Worm (Caenorhabditis elegans) whole organism, L4 larva: ENCODE data around the gene ugt-41.

Source experiments
- F10B5.3 ChIP-seq: sonication (generic microtip); optimal IDR thresholded peaks from 2 replicates; lab custom pipeline; 2016; ENCODE audit warnings: mild to moderate bottlenecking, missing genetic modification characterization, missing compliant biosample characterization
- F44E2.7 ChIP-seq: fragments of 200-800 bp; sonication (Bioruptor generic); IDR thresholded peaks from 2 replicates; pipeline ENCODE4 v2.1.2; 2022; ENCODE audit warnings: missing genetic modification characterization, missing compliant biosample characterization
- F49E8.2 ChIP-seq: sonication (generic microtip); optimal IDR thresholded peaks from 2 replicates; lab custom pipeline; 2016; ENCODE audit warnings: missing compliant biosample characterization, mild to moderate bottlenecking, missing genetic modification characterization, borderline replicate concordance
- T26A8.4 ChIP-seq: fragments of 200-800 bp; sonication (Bioruptor generic); IDR thresholded peaks from 2 replicates; pipeline ENCODE4 v1.3.6; 2022; ENCODE audit warnings: missing genetic modification characterization, missing compliant biosample characterization
- Y105C5A.15 ChIP-seq: fragments of 200-800 bp; sonication (Bioruptor generic); IDR thresholded peaks from 2 replicates; pipeline ENCODE4 v1.3.6; 2022; ENCODE audit warnings: missing genetic modification characterization, missing compliant biosample characterization
- ZK337.2 ChIP-seq: fragments of 200-800 bp; sonication (Bioruptor generic); IDR thresholded peaks from 2 replicates; pipeline ENCODE4 v1.3.6; 2022; ENCODE audit warnings: missing genetic modification reagents, missing genetic modification characterization, missing compliant biosample characterization
- ZK546.5 ChIP-seq, 2 experiments: sonication (generic microtip); optimal IDR thresholded peaks; 2 replicates each; lab custom pipeline; 2017; ENCODE audit warnings: missing biosample characterization in 2 of 2, missing genetic modification characterization in 2 of 2
- aly-2 ChIP-seq: sonication (generic microtip); optimal IDR thresholded peaks from 2 replicates; lab custom pipeline; 2018; ENCODE audit warnings: missing biosample characterization, missing genetic modification characterization
- arid-1 ChIP-seq: fragments of 200-800 bp; sonication (Bioruptor generic); conservative IDR thresholded peaks from 2 replicates; pipeline ENCODE4 v1.3.6; 2022; ENCODE audit warnings: missing genetic modification reagents, missing genetic modification characterization, missing compliant biosample characterization
- ceh-20 ChIP-seq: fragments of 200-800 bp; sonication (Bioruptor generic); IDR thresholded peaks from 2 replicates; pipeline ENCODE4 v1.3.6; 2022; ENCODE audit warnings: missing genetic modification reagents, missing genetic modification characterization, missing compliant biosample characterization
- ceh-44 ChIP-seq: fragments of 200-800 bp; sonication (Bioruptor generic); IDR thresholded peaks from 2 replicates; pipeline ENCODE4 v1.3.6; 2022; ENCODE audit warnings: missing genetic modification reagents, missing genetic modification characterization, missing compliant biosample characterization
- ceh-62 ChIP-seq: sonication (generic microtip); optimal IDR thresholded peaks from 2 replicates; lab custom pipeline; 2017; ENCODE audit warnings: missing biosample characterization, missing genetic modification characterization
- ces-1 ChIP-seq: fragments of 150-350 bp; sonication (generic microtip); optimal IDR thresholded peaks from 4 replicates; lab custom pipeline; 2014; ENCODE audit warnings: missing biosample characterization, missing genetic modification reagents, missing genetic modification characterization
- daf-16 ChIP-seq, 3 experiments: sonication (generic microtip); optimal IDR thresholded peaks; 2 replicates each; lab custom pipeline; 2016 to 2017; ENCODE audit warnings: missing genetic modification characterization in 3 of 3, missing genetic modification reagents in 3 of 3, mild to moderate bottlenecking in 2 of 3, missing compliant biosample characterization in 2 of 3, missing biosample characterization in 1 of 3, moderate library complexity in 1 of 3
- dmd-6 ChIP-seq: fragments of 200-800 bp; sonication (Bioruptor generic); IDR thresholded peaks from 2 replicates; pipeline ENCODE4 v1.3.6; 2022; ENCODE audit warnings: missing genetic modification reagents, missing genetic modification characterization, missing compliant biosample characterization
- dmd-8 ChIP-seq: fragments of 200-800 bp; sonication (Bioruptor generic); IDR thresholded peaks from 2 replicates; pipeline ENCODE4 v1.3.6; 2022; ENCODE audit warnings: missing genetic modification characterization, missing compliant biosample characterization
- dmd-9 ChIP-seq: fragments of 200-800 bp; sonication (Bioruptor generic); IDR thresholded peaks from 2 replicates; pipeline ENCODE4 v1.3.6; 2022; ENCODE audit warnings: missing genetic modification reagents, missing genetic modification characterization, missing compliant biosample characterization
- dve-1 ChIP-seq: sonication (generic microtip); optimal IDR thresholded peaks from 2 replicates; lab custom pipeline; 2017; ENCODE audit warnings: antibody characterized with exemption, mild to moderate bottlenecking, missing genetic modification characterization, missing compliant biosample characterization; ENCODE audit not compliant: insufficient read depth
- egl-43 ChIP-seq: fragments of 200-800 bp; sonication (Bioruptor generic); IDR thresholded peaks from 2 replicates; pipeline ENCODE4 v1.3.6; 2022; ENCODE audit warnings: missing genetic modification reagents, missing genetic modification characterization, missing compliant biosample characterization
- hif-1 ChIP-seq, 2 experiments: sonication (generic microtip); optimal IDR thresholded peaks; 2 replicates each; lab custom pipeline; 2016 to 2017; ENCODE audit warnings: missing compliant biosample characterization in 2 of 2, missing genetic modification characterization in 2 of 2, missing genetic modification reagents in 2 of 2, missing genotype in 2 of 2, mild to moderate bottlenecking in 1 of 2
- lin-1 ChIP-seq: fragments of 200-800 bp; sonication (Bioruptor generic); IDR thresholded peaks from 2 replicates; pipeline ENCODE4 v1.3.6; 2022; ENCODE audit warnings: missing genetic modification reagents, missing genetic modification characterization, missing compliant biosample characterization
- lin-13 ChIP-seq: fragments of 150-350 bp; optimal IDR thresholded peaks from 2 replicates; lab custom pipeline; 2014; ENCODE audit warnings: missing biosample characterization, missing genetic modification reagents, missing genetic modification characterization
- lin-29 ChIP-seq: fragments of 200-800 bp; sonication (Bioruptor generic); IDR thresholded peaks from 2 replicates; pipeline ENCODE4 v1.3.6; 2022; ENCODE audit warnings: missing genetic modification reagents, missing genetic modification characterization, missing compliant biosample characterization
- lin-38 ChIP-seq: fragments of 200-800 bp; sonication (Bioruptor generic); IDR thresholded peaks from 2 replicates; pipeline ENCODE4 v1.3.6; 2022; ENCODE audit warnings: missing genetic modification reagents, missing genetic modification characterization, missing compliant biosample characterization
- lin-39 ChIP-seq: fragments of 150-350 bp; optimal IDR thresholded peaks from 2 replicates; lab custom pipeline; 2014; ENCODE audit warnings: missing biosample characterization, missing genetic modification reagents, missing genetic modification characterization
- lsy-2 ChIP-seq, 2 experiments: fragments of 150-350 bp in 1 of 2; sonication (generic microtip) in 1 of 2; optimal IDR thresholded peaks; 2 replicates each; lab custom pipeline; 2014 to 2017; ENCODE audit warnings: missing biosample characterization in 2 of 2, missing genetic modification characterization in 2 of 2
- madf-9 ChIP-seq: fragments of 200-800 bp; sonication (Bioruptor generic); conservative IDR thresholded peaks from 2 replicates; pipeline ENCODE4 v1.3.6; 2022; ENCODE audit warnings: missing genetic modification reagents, missing genetic modification characterization, missing compliant biosample characterization
- mdl-1 ChIP-seq, 2 experiments: fragments of 150-350 bp in 1 of 2; sonication (generic microtip) in 1 of 2; optimal IDR thresholded peaks; 2 replicates each; lab custom pipeline; 2014 to 2017; ENCODE audit warnings: missing biosample characterization in 2 of 2, missing genetic modification characterization in 2 of 2
- nhr-102 ChIP-seq: sonication (generic microtip); optimal IDR thresholded peaks from 2 replicates; lab custom pipeline; 2016; ENCODE audit warnings: mild to moderate bottlenecking, missing genetic modification characterization, moderate library complexity, missing compliant biosample characterization
- nhr-11 ChIP-seq: fragments of 150-350 bp; optimal IDR thresholded peaks from 2 replicates; lab custom pipeline; 2014; ENCODE audit warnings: missing biosample characterization, missing genetic modification characterization
- nhr-111 ChIP-seq: fragments of 200-800 bp; sonication (Bioruptor generic); optimal IDR thresholded peaks from 2 replicates; lab custom pipeline; 2018; ENCODE audit warnings: mild to moderate bottlenecking, missing genetic modification characterization, missing compliant biosample characterization
- nhr-237 ChIP-seq: sonication (generic microtip); optimal IDR thresholded peaks from 2 replicates; lab custom pipeline; 2017; ENCODE audit warnings: missing biosample characterization, missing genetic modification characterization
- nhr-25 ChIP-seq: sonication (generic microtip); optimal IDR thresholded peaks from 2 replicates; lab custom pipeline; 2017; ENCODE audit warnings: missing genetic modification characterization, mild to moderate bottlenecking, missing compliant biosample characterization, antibody characterized with exemption, moderate library complexity, borderline replicate concordance; ENCODE audit not compliant: insufficient read depth
- nhr-41 ChIP-seq: fragments of 200-800 bp; sonication (Bioruptor generic); IDR thresholded peaks from 2 replicates; pipeline ENCODE4 v1.3.6; 2022; ENCODE audit warnings: missing genetic modification reagents, missing genetic modification characterization, missing compliant biosample characterization
- nhr-6 ChIP-seq: fragments of 150-350 bp; optimal IDR thresholded peaks from 2 replicates; lab custom pipeline; 2014; ENCODE audit warnings: missing biosample characterization, missing genetic modification characterization
- nhr-77 ChIP-seq: fragments of 150-350 bp; optimal IDR thresholded peaks from 2 replicates; lab custom pipeline; 2014; ENCODE audit warnings: missing biosample characterization, missing genetic modification characterization
- php-3 ChIP-seq: fragments of 200-800 bp; sonication (Bioruptor generic); IDR thresholded peaks from 2 replicates; pipeline ENCODE4 v1.3.6; 2022; ENCODE audit warnings: missing genetic modification reagents, missing genetic modification characterization, missing compliant biosample characterization
- pqm-1 ChIP-seq: sonication (generic microtip); optimal IDR thresholded peaks from 2 replicates; lab custom pipeline; 2017; ENCODE audit warnings: missing biosample characterization, missing genetic modification characterization
- skn-1 ChIP-seq: fragments of 150-350 bp; optimal IDR thresholded peaks from 2 replicates; lab custom pipeline; 2014; ENCODE audit warnings: missing biosample characterization, missing genetic modification characterization
- snpc-1.2 ChIP-seq: fragments of 200-800 bp; sonication (Bioruptor generic); IDR thresholded peaks from 2 replicates; pipeline ENCODE4 v1.3.6; 2022; ENCODE audit warnings: missing genetic modification reagents, missing genetic modification characterization, missing compliant biosample characterization
- snpc-4 ChIP-seq: fragments of 150-350 bp; optimal IDR thresholded peaks from 2 replicates; lab custom pipeline; 2014; ENCODE audit warnings: missing biosample characterization, missing genetic modification characterization
- spr-3 ChIP-seq: fragments of 200-800 bp; sonication (Bioruptor generic); optimal IDR thresholded peaks from 2 replicates; lab custom pipeline; 2018; ENCODE audit warnings: mild to moderate bottlenecking, missing genetic modification characterization, missing compliant biosample characterization
- unc-39 ChIP-seq: sonication (generic microtip); optimal IDR thresholded peaks from 2 replicates; lab custom pipeline; 2017; ENCODE audit warnings: missing biosample characterization, missing genetic modification characterization
- unc-62 ChIP-seq, 3 experiments: fragments of 150-350 bp in 1 of 3; sonication (generic microtip); optimal IDR thresholded peaks in 2 of 3; peaks in 1 of 3; 1 replicate in 1 of 3; 2 replicates in 2 of 3; lab custom pipeline; 2014 to 2017; ENCODE audit warnings: missing biosample characterization in 3 of 3, missing genetic modification characterization in 3 of 3, missing genetic modification reagents in 3 of 3, missing genotype in 1 of 3
- zfp-3 ChIP-seq: fragments of 200-800 bp; sonication (Bioruptor generic); conservative IDR thresholded peaks from 2 replicates; pipeline ENCODE4 v1.3.6; 2022; ENCODE audit warnings: missing genetic modification reagents, missing genetic modification characterization, missing compliant biosample characterization
- zip-11 ChIP-seq: fragments of 200-800 bp; sonication (Bioruptor generic); IDR thresholded peaks from 2 replicates; pipeline ENCODE4 v1.3.6; 2022; ENCODE audit warnings: missing genetic modification characterization, missing compliant biosample characterization
- ztf-7 ChIP-seq: fragments of 150-350 bp; optimal IDR thresholded peaks from 2 replicates; lab custom pipeline; 2014; ENCODE audit warnings: missing biosample characterization, missing genetic modification characterization

Gene ugt-41

ce11 chrV:7199932-7200331, 36.5 kb upstream of the ugt-41 start, which contains the start of gene F09G2.1:
Gene F09G2.1 (plus strand): TSS chrV:7200232.
- no peak for TF ChIP-seq hif-1 (tag; optimal IDR thresholded peaks at IDR 0.05; lab: Kevin White, UChicago)
- no peak for TF ChIP-seq daf-16 (GFP tag; optimal IDR thresholded peaks at IDR 0.05; lab: Kevin White, UChicago)
- peak; percentile 9 for TF ChIP-seq daf-16 (tag; optimal IDR thresholded peaks at IDR 0.05; lab: Kevin White, UChicago)
- TF ChIP-seq F49E8.2, result no peak
- TF ChIP-seq lin-1 (GFP tag; lab: Robert Waterston, UW), result no peak
- no peak for TF ChIP-seq ceh-62 (tag; lab: Kevin White, UChicago)
- TF ChIP-seq unc-62 (GFP tag; optimal IDR thresholded peaks at IDR 0.05 in 1 of 2; lab: Kevin White, UChicago), result no peak
- TF ChIP-seq unc-62 (tag; optimal IDR thresholded peaks at IDR 0.05; lab: Kevin White, UChicago), result no peak
- no peak for TF ChIP-seq mdl-1 (tag; optimal IDR thresholded peaks at IDR 0.05; lab: Kevin White, UChicago)

- no peak for TF ChIP-seq nhr-102
- peak; percentile 53; the same call in 1 of the 2 replicates for TF ChIP-seq snpc-1.2 (GFP tag; lab: Robert Waterston, UW)
- TF ChIP-seq snpc-4, result no peak
- TF ChIP-seq F49E8.2, result peak; percentile 36
- no peak for TF ChIP-seq php-3 (GFP tag; lab: Robert Waterston, UW)
These were observed 35.7 kb upstream of the ugt-41 start for ce11 chrV:7199077-7199476.

- TF ChIP-seq F10B5.3 (tag; lab: Kevin White, UChicago) (peak; percentile 38), aly-2 (no peak), arid-1 (GFP tag; lab: Robert Waterston, UW) (peak; percentile 59; the same call in 1 of the 2 replicates), nhr-77 (peak; percentile 39), lin-29 (GFP tag; lab: Robert Waterston, UW) (no peak), nhr-237 (no peak), zfp-3 (GFP tag; lab: Robert Waterston, UW) (no peak), lin-39 (tag; lab: Kevin White, UChicago) (no peak), dve-1 (tag; lab: Kevin White, UChicago) (peak; percentile 84), unc-39 (tag; lab: Kevin White, UChicago) (no peak), ceh-62 (tag; lab: Kevin White, UChicago) (no peak), ZK337.2 (GFP tag; lab: Robert Waterston, UW) (no peak), ces-1 (GFP tag; lab: Kevin White, UChicago) (no peak), dmd-9 (GFP tag; lab: Robert Waterston, UW) (no peak), nhr-41 (GFP tag; lab: Robert Waterston, UW) (0 out of 2 replicates have a peak, but pooled peaks have one; percentile 45), F44E2.7 (GFP tag; lab: Robert Waterston, UW) (no peak), dmd-8 (GFP tag; lab: Robert Waterston, UW) (no peak), snpc-1.2 (GFP tag; lab: Robert Waterston, UW) (no peak), ceh-20 (GFP tag; lab: Robert Waterston, UW) (no peak), lin-13 (GFP tag; lab: Kevin White, UChicago) (peak; percentile 74), ztf-7 (tag; lab: Kevin White, UChicago) (no peak), nhr-111 (GFP tag; lab: Kevin White, UChicago) (no peak), skn-1 (tag; lab: Kevin White, UChicago) (no peak), madf-9 (no peak), spr-3 (GFP tag; lab: Kevin White, UChicago) (no peak), nhr-11 (no peak), dmd-6 (peak; percentile 73), zip-11 (no peak), nhr-6 (tag; lab: Kevin White, UChicago) (no peak), egl-43 (GFP tag; lab: Robert Waterston, UW) (no peak), pqm-1 (tag; lab: Kevin White, UChicago) (peak; percentile 63), ceh-44 (GFP tag; lab: Robert Waterston, UW) (no peak), lin-38 (GFP tag; lab: Robert Waterston, UW) (peak; percentile 51; the same call in 1 of the 2 replicates), T26A8.4 (GFP tag; lab: Robert Waterston, UW) (0 out of 2 replicates have a peak, but pooled peaks have one; percentile 37), lsy-2 (tag; optimal IDR thresholded peaks at IDR 0.05; lab: Kevin White, UChicago) (peak in 1 of 2 experiments; percentile 21), ZK546.5 (tag; optimal IDR thresholded peaks at IDR 0.05; lab: Kevin White, UChicago) (no peak), Y105C5A.15 (no peak), nhr-25 (tag; lab: Kevin White, UChicago) (no peak)
These were observed 35.0 kb upstream of the ugt-41 start for ce11 chrV:7198403-7198802.
